Fruit fly (Drosophila melanogaster) whole organism, embryonic: ENCODE results near the gene Jhbp16.

Source experiments
- Atf6 ChIP-seq: fragments of 200-800 bp; sonication (Bioruptor generic); IDR thresholded peaks from 2 replicates; pipeline ENCODE4 v1.3.6; 2022; ENCODE audit warnings: missing biosample characterization, missing genetic modification characterization
- CG10979 ChIP-seq: fragments of 200-800 bp; sonication (Bioruptor generic); optimal IDR thresholded peaks from 2 replicates; lab custom pipeline; 2018; ENCODE audit warnings: missing biosample characterization, mild to moderate bottlenecking, missing genetic modification characterization, moderate library complexity
- CG11504 ChIP-seq: fragments of 200-800 bp; sonication (Bioruptor generic); optimal IDR thresholded peaks from 3 replicates; lab custom pipeline; 2019; ENCODE audit warnings: missing biosample characterization, mild to moderate bottlenecking, missing genetic modification characterization, moderate library complexity
- CG12104 ChIP-seq: fragments of 200-800 bp; sonication (Bioruptor generic); optimal IDR thresholded peaks from 3 replicates; lab custom pipeline; 2016; ENCODE audit warnings: missing biosample characterization, missing genetic modification characterization
- CG13296 ChIP-seq: fragments of 200-800 bp; sonication (Bioruptor generic); optimal IDR thresholded peaks from 3 replicates; lab custom pipeline; 2018; ENCODE audit warnings: missing biosample characterization, mild to moderate bottlenecking, missing genetic modification characterization
- CG2678 ChIP-seq: fragments of 200-800 bp; sonication (Bioruptor generic); optimal IDR thresholded peaks from 3 replicates; lab custom pipeline; 2019; ENCODE audit warnings: missing biosample characterization, mild to moderate bottlenecking, missing genetic modification characterization, moderate library complexity
- CG32772 ChIP-seq: fragments of 200-800 bp; sonication (Bioruptor generic); IDR thresholded peaks from 2 replicates; pipeline ENCODE4 v1.3.6; 2022; ENCODE audit warnings: missing biosample characterization, missing genetic modification characterization
- CG3838 ChIP-seq: fragments of 200-800 bp; sonication (Bioruptor generic); optimal IDR thresholded peaks from 3 replicates; lab custom pipeline; 2016; ENCODE audit warnings: missing biosample characterization, missing genetic modification characterization
- CG4707 ChIP-seq: fragments of 200-800 bp; sonication (Bioruptor generic); optimal IDR thresholded peaks from 2 replicates; lab custom pipeline; 2018; ENCODE audit warnings: missing biosample characterization, mild to moderate bottlenecking, missing genetic modification characterization, moderate library complexity
- CG5245 ChIP-seq: fragments of 200-800 bp; sonication (Bioruptor generic); optimal IDR thresholded peaks from 3 replicates; lab custom pipeline; 2016; ENCODE audit warnings: missing biosample characterization, missing genetic modification characterization
- CG6813 ChIP-seq: fragments of 200-800 bp; sonication (Bioruptor generic); optimal IDR thresholded peaks from 2 replicates; lab custom pipeline; 2017; ENCODE audit warnings: missing biosample characterization, missing genetic modification characterization, mild to moderate bottlenecking, moderate library complexity, missing genetic modification reagents
- CG6854 ChIP-seq: fragments of 200-800 bp; sonication (Bioruptor generic); optimal IDR thresholded peaks from 3 replicates; lab custom pipeline; 2017; ENCODE audit warnings: missing biosample characterization, mild to moderate bottlenecking, missing genetic modification characterization
- CkIIα-i1 ChIP-seq: fragments of 200-800 bp; sonication (Bioruptor generic); IDR thresholded peaks from 2 replicates; pipeline ENCODE4 v1.3.6; 2022; ENCODE audit warnings: missing biosample characterization, missing genetic modification characterization
- E2f1 ChIP-seq: fragments of 200-800 bp; sonication (Bioruptor generic); IDR thresholded peaks from 2 replicates; pipeline ENCODE4 v1.3.6; 2022; ENCODE audit warnings: missing biosample characterization, missing genetic modification characterization
- ERR ChIP-seq: fragments of 200-800 bp; sonication (Bioruptor generic); optimal IDR thresholded peaks from 2 replicates; lab custom pipeline; 2016; ENCODE audit warnings: missing biosample characterization, missing genetic modification characterization
- HLHmδ ChIP-seq: fragments of 200-800 bp; sonication (Bioruptor generic); optimal IDR thresholded peaks from 2 replicates; lab custom pipeline; 2018; ENCODE audit warnings: missing biosample characterization, mild to moderate bottlenecking, missing genetic modification characterization, moderate library complexity
- Hr3 ChIP-seq: fragments of 200-800 bp; sonication (Bioruptor generic); optimal IDR thresholded peaks from 3 replicates; lab custom pipeline; 2016; ENCODE audit warnings: missing biosample characterization, missing genetic modification characterization
- Med ChIP-seq: fragments of 200-800 bp; sonication (Bioruptor generic); peaks from one replicate; lab custom pipeline; 2016; ENCODE audit warnings: missing biosample characterization, missing genetic modification characterization, mild to moderate bottlenecking, inconsistent platforms, moderate library complexity
- Nf-YB ChIP-seq: fragments of 200-800 bp; sonication (Bioruptor generic); optimal IDR thresholded peaks from 3 replicates; lab custom pipeline; 2019; ENCODE audit warnings: missing biosample characterization, mild to moderate bottlenecking, missing genetic modification characterization, moderate library complexity
- Nf-YC ChIP-seq: fragments of 200-800 bp; optimal IDR thresholded peaks from 3 replicates; lab custom pipeline; 2019; ENCODE audit warnings: missing biosample characterization, mild to moderate bottlenecking, missing genetic modification characterization, moderate library complexity
- Pdp1 ChIP-seq, 2 experiments: fragments of 200-800 bp; sonication (Bioruptor generic); optimal IDR thresholded peaks; 3 replicates each; lab custom pipeline; 2016; ENCODE audit warnings: missing biosample characterization in 2 of 2, missing genetic modification characterization in 2 of 2, mild to moderate bottlenecking in 1 of 2, moderate library complexity in 1 of 2
- Ptx1 ChIP-seq: fragments of 200-800 bp; sonication (Bioruptor generic); IDR thresholded peaks from 2 replicates; pipeline ENCODE4 v1.3.6; 2022; ENCODE audit warnings: missing biosample characterization, missing genetic modification characterization
- Rfx ChIP-seq: fragments of 200-800 bp; sonication (Bioruptor generic); IDR thresholded peaks from 2 replicates; pipeline ENCODE4 v1.3.6; 2022; ENCODE audit warnings: missing biosample characterization, missing genetic modification characterization
- Spps ChIP-seq: fragments of 200-800 bp; sonication (Bioruptor generic); optimal IDR thresholded peaks from 2 replicates; lab custom pipeline; 2018; ENCODE audit warnings: missing biosample characterization, mild to moderate bottlenecking, missing genetic modification characterization
- Trl ChIP-seq, 3 experiments: fragments of >200 bp in 2 of 3; fragments of 200-800 bp in 1 of 3; sonication (Bioruptor generic) in 1 of 3; optimal IDR thresholded peaks; 2 replicates in 1 of 3; 3 replicates in 2 of 3; lab custom pipeline; 2016 to 2017; ENCODE audit warnings: missing biosample characterization in 1 of 3, missing genetic modification characterization in 1 of 3
- Vsx1 ChIP-seq: fragments of 200-800 bp; sonication (Bioruptor generic); optimal IDR thresholded peaks from 2 replicates; lab custom pipeline; 2017; ENCODE audit warnings: missing biosample characterization, mild to moderate bottlenecking, missing genetic modification characterization, missing genetic modification reagents
- Xbp1 ChIP-seq: fragments of 200-800 bp; sonication (Bioruptor generic); optimal IDR thresholded peaks from 3 replicates; lab custom pipeline; 2016; ENCODE audit warnings: missing biosample characterization, mild to moderate bottlenecking, missing genetic modification characterization
- Xrp1 ChIP-seq: fragments of 200-800 bp; sonication (Bioruptor generic); IDR thresholded peaks from 2 replicates; pipeline ENCODE4 v1.3.6; 2022; ENCODE audit warnings: missing biosample characterization, missing genetic modification characterization
- abd-A ChIP-seq: fragments of 200-800 bp; sonication (Bioruptor generic); optimal IDR thresholded peaks from 3 replicates; lab custom pipeline; 2019; ENCODE audit warnings: missing biosample characterization, mild to moderate bottlenecking, missing genetic modification characterization, moderate library complexity
- bcd ChIP-seq: fragments of 200-800 bp; sonication (Bioruptor generic); optimal IDR thresholded peaks from 2 replicates; lab custom pipeline; 2017; ENCODE audit warnings: missing biosample characterization, mild to moderate bottlenecking, missing genetic modification characterization
- br ChIP-seq: fragments of >200 bp; optimal IDR thresholded peaks from 2 replicates; lab custom pipeline; 2017
- btn ChIP-seq: fragments of 200-800 bp; sonication (Bioruptor generic); optimal IDR thresholded peaks from 2 replicates; lab custom pipeline; 2016; ENCODE audit warnings: missing biosample characterization, missing genetic modification characterization
- chn ChIP-seq: fragments of 200-800 bp; sonication (Bioruptor generic); optimal IDR thresholded peaks from 2 replicates; lab custom pipeline; 2016; ENCODE audit warnings: missing biosample characterization, missing genetic modification characterization
- disco-r ChIP-seq: fragments of 200-800 bp; sonication (Bioruptor generic); optimal IDR thresholded peaks from 2 replicates; lab custom pipeline; 2016; ENCODE audit warnings: missing biosample characterization, missing genetic modification characterization
- fd96Cb ChIP-seq: fragments of 200-800 bp; sonication (Bioruptor generic); optimal IDR thresholded peaks from 2 replicates; lab custom pipeline; 2018; ENCODE audit warnings: missing biosample characterization, mild to moderate bottlenecking, missing genetic modification characterization, moderate library complexity
- gt ChIP-seq: fragments of 200-800 bp; sonication (Bioruptor generic); IDR thresholded peaks from 2 replicates; pipeline ENCODE4 v1.3.6; 2022; ENCODE audit warnings: missing biosample characterization, missing genetic modification characterization
- klu ChIP-seq: fragments of 200-800 bp; sonication (Bioruptor generic); IDR thresholded peaks from 2 replicates; pipeline ENCODE4 v1.3.6; 2022; ENCODE audit warnings: missing biosample characterization, missing genetic modification characterization
- knrl ChIP-seq: fragments of 200-800 bp; sonication (Bioruptor generic); IDR thresholded peaks from 3 replicates; pipeline ENCODE4 v1.3.6; 2022; ENCODE audit warnings: missing biosample characterization, missing genetic modification characterization; ENCODE audit not compliant: partially characterized antibody
- lab ChIP-seq: fragments of 200-800 bp; sonication (Bioruptor generic); optimal IDR thresholded peaks from 3 replicates; lab custom pipeline; 2017; ENCODE audit warnings: missing biosample characterization, missing genetic modification characterization, mild to moderate bottlenecking, moderate library complexity, missing genetic modification reagents
- nerfin-1 ChIP-seq: fragments of 200-800 bp; sonication (Bioruptor generic); optimal IDR thresholded peaks from 3 replicates; lab custom pipeline; 2019; ENCODE audit warnings: missing biosample characterization, mild to moderate bottlenecking, missing genetic modification characterization, moderate library complexity
- nom ChIP-seq: fragments of 200-800 bp; sonication (Bioruptor generic); optimal IDR thresholded peaks from 2 replicates; lab custom pipeline; 2017; ENCODE audit warnings: missing biosample characterization, missing genetic modification characterization, mild to moderate bottlenecking, moderate library complexity, missing genetic modification reagents
- oc ChIP-seq: fragments of 200-800 bp; sonication (Bioruptor generic); optimal IDR thresholded peaks from 2 replicates; lab custom pipeline; 2018; ENCODE audit warnings: missing biosample characterization, mild to moderate bottlenecking, missing genetic modification characterization, moderate library complexity
- pita ChIP-seq: fragments of 200-800 bp; sonication (Bioruptor generic); optimal IDR thresholded peaks from 2 replicates; lab custom pipeline; 2017; ENCODE audit warnings: missing biosample characterization, mild to moderate bottlenecking, missing genetic modification characterization
- sob ChIP-seq: fragments of 200-800 bp; sonication (Bioruptor generic); IDR thresholded peaks from 2 replicates; pipeline ENCODE4 v1.3.6; 2022; ENCODE audit warnings: missing biosample characterization, missing genetic modification characterization
- sr ChIP-seq: fragments of 200-800 bp; sonication (Bioruptor generic); IDR thresholded peaks from 3 replicates; pipeline ENCODE4 v1.3.6; 2022; ENCODE audit warnings: missing biosample characterization, missing genetic modification characterization
- tap ChIP-seq: fragments of 200-800 bp; optimal IDR thresholded peaks from 3 replicates; lab custom pipeline; 2019; ENCODE audit warnings: missing biosample characterization, mild to moderate bottlenecking, missing genetic modification characterization, moderate library complexity
- tio ChIP-seq: fragments of 200-800 bp; sonication (Bioruptor generic); optimal IDR thresholded peaks from 2 replicates; lab custom pipeline; 2017; ENCODE audit warnings: missing biosample characterization, missing genetic modification characterization, inconsistent platforms
- yki ChIP-seq: fragments of >200 bp; optimal IDR thresholded peaks from 3 replicates; lab custom pipeline; 2018

The Jhbp16 gene

DNA sequence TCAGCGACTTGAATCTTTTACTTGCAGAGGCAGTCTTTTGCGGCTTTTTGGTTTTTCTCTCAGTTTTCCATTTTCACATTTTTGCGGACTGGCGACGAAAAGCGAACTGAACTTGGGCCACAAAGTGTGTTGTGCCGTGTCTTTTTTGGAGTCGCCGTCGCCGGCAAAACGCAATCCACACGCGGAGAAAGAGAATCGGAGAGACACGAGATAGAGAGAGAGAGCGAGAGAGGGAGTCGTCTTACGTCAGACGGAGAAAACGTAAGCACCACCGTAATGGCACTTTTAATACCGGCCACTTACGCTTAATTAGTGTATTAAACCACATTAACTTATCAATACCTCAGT is 31.6 kb upstream of the Jhbp16 start (continued):
- TF ChIP-seq Pdp1 (GFP tag; optimal IDR thresholded peaks at IDR 0.05; lab: Kevin White, UChicago) (peak in 1 of 2 experiments; percentile 66), CG32772 (GFP tag; lab: Robert Waterston, UW) (no peak), sob (no peak), Vsx1 (GFP tag; lab: Kevin White, UChicago) (peak; percentile 6), yki (lab: Kevin White, UChicago) (peak; percentile 84), disco-r (GFP tag; lab: Kevin White, UChicago) (peak; percentile 22), HLHmδ (peak; percentile 78), Med (GFP tag; lab: Kevin White, UChicago) (peak; percentile 80), CG6813 (GFP tag; lab: Kevin White, UChicago) (peak; percentile 43), Trl (optimal IDR thresholded peaks at IDR 0.05; lab: Kevin White, UChicago) (peak; percentile 84 to 94), Trl (GFP tag; optimal IDR thresholded peaks at IDR 0.05; lab: Kevin White, UChicago) (no peak), Hr3 (no peak), CG10979 (tag; lab: Kevin White, UChicago) (no peak)

DNA sequence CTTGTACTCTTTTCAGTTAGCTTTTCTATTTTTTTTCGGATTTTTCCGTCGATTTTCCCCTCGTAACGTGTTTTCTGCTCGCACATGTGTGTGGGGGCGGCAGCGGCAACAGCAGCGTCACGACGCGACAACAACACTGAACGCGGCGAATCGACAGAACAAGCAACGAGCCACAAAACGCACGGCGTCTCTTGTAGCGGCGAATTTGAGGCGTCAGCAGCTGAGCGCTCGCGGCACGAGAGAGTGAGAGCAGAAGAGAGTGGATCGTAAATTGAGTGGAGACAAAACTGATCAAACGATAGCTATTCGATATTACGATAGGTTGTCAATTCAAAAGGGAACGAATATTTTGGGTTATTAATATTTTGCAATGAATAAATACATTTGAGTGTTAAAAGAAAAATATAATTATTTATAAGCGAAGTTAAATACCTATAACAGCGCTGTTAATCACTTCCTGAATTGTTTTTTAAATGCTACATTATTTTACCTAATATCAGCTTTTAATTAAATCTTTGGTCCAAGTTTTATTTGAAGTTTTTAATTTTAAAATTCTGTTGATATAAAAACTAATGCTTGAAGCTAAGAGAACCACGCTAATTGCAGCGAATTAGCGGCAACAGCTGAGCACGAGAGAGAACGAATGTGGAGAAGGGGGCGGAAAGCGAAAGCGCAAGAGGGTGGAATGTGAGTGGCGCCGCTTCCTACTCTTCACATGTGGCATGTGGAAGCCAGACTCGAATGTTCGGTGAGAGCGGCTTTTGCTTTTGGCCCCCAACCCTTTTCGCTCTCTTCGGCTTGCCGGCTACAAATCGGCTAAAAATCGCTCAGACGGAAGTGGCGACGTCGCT is 31.0 kb upstream of the Jhbp16 start:
- TF ChIP-seq CG12104 (GFP tag; lab: Kevin White, UChicago) (peak; percentile 34), br (lab: Kevin White, UChicago) (no peak), Xbp1 (GFP tag; lab: Kevin White, UChicago) (peak; percentile 30), tap (tag; lab: Kevin White, UChicago) (peak; percentile 64), E2f1 (GFP tag; lab: Robert Waterston, UW) (no peak), chn (GFP tag; lab: Kevin White, UChicago) (peak; percentile 29), Spps (tag; lab: Kevin White, UChicago) (peak; percentile 31), Med (GFP tag; lab: Kevin White, UChicago) (peak; percentile 75), yki (lab: Kevin White, UChicago) (peak; percentile 78), Atf6 (GFP tag; lab: Robert Waterston, UW) (no peak), oc (tag; lab: Kevin White, UChicago) (no peak), Rfx (GFP tag; lab: Robert Waterston, UW) (no peak), Nf-YC (tag; lab: Kevin White, UChicago) (peak; percentile 35), CG11504 (tag; lab: Kevin White, UChicago) (peak; percentile 64), CkIIα-i1 (GFP tag; lab: Robert Waterston, UW) (no peak), CG4707 (GFP tag; lab: Kevin White, UChicago) (no peak), ERR (GFP tag; lab: Kevin White, UChicago) (no peak), gt (GFP tag; lab: Robert Waterston, UW) (no peak), sob (no peak), CG2678 (tag; lab: Kevin White, UChicago) (peak; percentile 66), CG13296 (GFP tag; lab: Kevin White, UChicago) (peak; percentile 35), nom (peak; percentile 65), Ptx1 (GFP tag; lab: Robert Waterston, UW) (no peak), nerfin-1 (tag; lab: Kevin White, UChicago) (no peak), abd-A (tag; lab: Kevin White, UChicago) (no peak), fd96Cb (tag; lab: Kevin White, UChicago) (peak; percentile 38), tio (peak; percentile 26), Xrp1 (GFP tag; lab: Robert Waterston, UW) (no peak), sr (GFP tag; lab: Robert Waterston, UW) (no peak), klu (no peak), btn (no peak), CG5245 (GFP tag; lab: Kevin White, UChicago) (no peak), knrl (GFP tag; lab: Robert Waterston, UW) (no peak), bcd (GFP tag; lab: Kevin White, UChicago) (peak; percentile 7), pita (GFP tag; lab: Kevin White, UChicago) (no peak), CG6854 (GFP tag; lab: Kevin White, UChicago) (no peak), CG3838 (GFP tag; lab: Kevin White, UChicago) (no peak), lab (peak; percentile 13), Nf-YB (GFP tag; lab: Kevin White, UChicago) (peak; percentile 20)
